Fruit fly (Drosophila melanogaster): ENCODE measurements around the gene Poxm.

Gene Poxm

dm6 chr3R:8343251-8343744 lies 9.7 kb upstream of the Poxm start, which contains the start of the genes PNKP and COX7AL (continued):
- peak; percentile 4 for TF ChIP-seq kah (GFP tag; optimal IDR thresholded peaks at IDR 0.05)
- TF ChIP-seq stwl (tag; optimal IDR thresholded peaks at IDR 0.05) = peak; percentile 14
- peak; percentile 92 for TF ChIP-seq CG17385 (GFP tag; optimal IDR thresholded peaks at IDR 0.05)
- no peak for TF ChIP-seq Max (GFP tag; optimal IDR thresholded peaks at IDR 0.05)
- TF ChIP-seq Dref (GFP tag; IDR thresholded peaks at IDR 0.05) = peak; percentile 32; the same call in 1 of the 2 replicates
- no peak for TF ChIP-seq CG11560 (tag; IDR thresholded peaks at IDR 0.05)
- peak in 1 of 2 experiments; percentile 20 for TF ChIP-seq Pdp1 (GFP tag; optimal IDR thresholded peaks at IDR 0.05)
- no peak for TF ChIP-seq E2f1 (GFP tag; IDR thresholded peaks at IDR 0.05)
- TF ChIP-seq CG8765 (GFP tag; IDR thresholded peaks at IDR 0.05) = no peak
- TF ChIP-seq CG42726 (GFP tag; IDR thresholded peaks at IDR 0.05; ENCODE audit: partially characterized antibody) = no peak
- peak; percentile 24 for TF ChIP-seq CG4617 (GFP tag; optimal IDR thresholded peaks at IDR 0.05; ENCODE audit: borderline replicate concordance)
- TF ChIP-seq vnd (GFP tag; IDR thresholded peaks at IDR 0.05; ENCODE audit: partially characterized antibody) = no peak
- TF ChIP-seq Sry-δ (GFP tag; optimal IDR thresholded peaks at IDR 0.05) = peak; percentile 13
- TF ChIP-seq knrl (GFP tag; IDR thresholded peaks at IDR 0.05; ENCODE audit: partially characterized antibody) = 0 out of 3 replicates have a peak, but pooled peaks have one; percentile 27
- TF ChIP-seq HmgZ (tag; optimal IDR thresholded peaks at IDR 0.05) = peak; percentile 13
- TF ChIP-seq CG7928 (GFP tag; optimal IDR thresholded peaks at IDR 0.05) = no peak
- TF ChIP-seq CG3281 (GFP tag; optimal IDR thresholded peaks at IDR 0.05) = no peak
- TF ChIP-seq CG11398 (GFP tag; optimal IDR thresholded peaks at IDR 0.05) = no peak
- no peak for TF ChIP-seq Asciz (GFP tag; optimal IDR thresholded peaks at IDR 0.05)
- TF ChIP-seq aop (GFP tag; IDR thresholded peaks at IDR 0.05) = no peak
- 0 out of 3 replicates have a peak, but pooled peaks have one; percentile 18 for TF ChIP-seq Doc3 (GFP tag; IDR thresholded peaks at IDR 0.05; ENCODE audit: partially characterized antibody)
- no peak for TF ChIP-seq sr (GFP tag; IDR thresholded peaks at IDR 0.05)
- no peak for TF ChIP-seq klu (GFP tag; IDR thresholded peaks at IDR 0.05)
- no peak for TF ChIP-seq CrebB (tag; optimal IDR thresholded peaks at IDR 0.05)
- no peak for TF ChIP-seq CG15601 (tag; optimal IDR thresholded peaks at IDR 0.05)
- no peak for TF ChIP-seq usp (GFP tag; optimal IDR thresholded peaks at IDR 0.05)
- peak; percentile 42; the same call in 2 of the 3 replicates for TF ChIP-seq row (GFP tag; IDR thresholded peaks at IDR 0.05)
- no peak for TF ChIP-seq gcm2 (GFP tag; optimal IDR thresholded peaks at IDR 0.05)
- no peak for TF ChIP-seq lilli (GFP tag; optimal IDR thresholded peaks at IDR 0.05)
- TF ChIP-seq Hand (GFP tag; optimal IDR thresholded peaks at IDR 0.05) = no peak
- TF ChIP-seq CG6791 (GFP tag; IDR thresholded peaks at IDR 0.05; ENCODE audit: partially characterized antibody) = no peak
- TF ChIP-seq gfzf (GFP tag; optimal IDR thresholded peaks at IDR 0.05) = peak; percentile 60
- no peak for TF ChIP-seq CG9437 (GFP tag; optimal IDR thresholded peaks at IDR 0.05)
- TF ChIP-seq caup (GFP tag; optimal IDR thresholded peaks at IDR 0.05; ENCODE audit: severe bottlenecking) = no peak
- TF ChIP-seq CG6854 (GFP tag; optimal IDR thresholded peaks at IDR 0.05) = no peak
- TF ChIP-seq CG32772 (GFP tag; IDR thresholded peaks at IDR 0.05) = no peak
- no peak; the same call in 2 of the 3 replicates for TF ChIP-seq CG34422 (GFP tag; IDR thresholded peaks at IDR 0.05)
- TF ChIP-seq her (GFP tag; optimal IDR thresholded peaks at IDR 0.05) = no peak
- TF ChIP-seq CG2678 (tag; optimal IDR thresholded peaks at IDR 0.05) = no peak
- no peak for TF ChIP-seq CG13424 (tag; optimal IDR thresholded peaks at IDR 0.05)
- peak; percentile 58 for TF ChIP-seq Dp (GFP tag; optimal IDR thresholded peaks at IDR 0.05)
- no peak for TF ChIP-seq CG11085 (GFP tag; IDR thresholded peaks at IDR 0.05)
- TF ChIP-seq CG1603 (tag; optimal IDR thresholded peaks at IDR 0.05) = peak; percentile 14
- TF ChIP-seq CG30020 (tag; optimal IDR thresholded peaks at IDR 0.05) = no peak
- no peak for TF ChIP-seq bbx (GFP tag; IDR thresholded peaks at IDR 0.05; ENCODE audit: partially characterized antibody)
- TF ChIP-seq CG18011 (GFP tag; optimal IDR thresholded peaks at IDR 0.05) = no peak
- no peak for TF ChIP-seq zen (tag; optimal IDR thresholded peaks at IDR 0.05)
- TF ChIP-seq CG17912 (GFP tag; optimal IDR thresholded peaks at IDR 0.05) = no peak
- no peak for TF ChIP-seq trh (GFP tag; optimal IDR thresholded peaks at IDR 0.05)
- TF ChIP-seq ap (GFP tag; IDR thresholded peaks at IDR 0.05) = no peak
